Fruit fly (Drosophila melanogaster) whole organism, embryonic: ENCODE data around the gene CG9008.

Experiments used
- Atf-2 ChIP-seq: fragments of 200-800 bp; sonication (Bioruptor generic); optimal IDR thresholded peaks from 2 replicates; lab custom pipeline; 2016; ENCODE audit warnings: missing biosample characterization, missing genetic modification characterization
- Bgb ChIP-seq: fragments of 200-800 bp; sonication (Bioruptor generic); IDR thresholded peaks from 2 replicates; pipeline ENCODE4 v1.3.6; 2022; ENCODE audit warnings: missing biosample characterization, missing genetic modification characterization; ENCODE audit not compliant: partially characterized antibody
- CG10431 ChIP-seq: fragments of 200-800 bp; sonication (Bioruptor generic); optimal IDR thresholded peaks from 3 replicates; lab custom pipeline; 2018; ENCODE audit warnings: missing biosample characterization, mild to moderate bottlenecking, missing genetic modification characterization
- CG10979 ChIP-seq: fragments of 200-800 bp; sonication (Bioruptor generic); optimal IDR thresholded peaks from 2 replicates; lab custom pipeline; 2018; ENCODE audit warnings: missing biosample characterization, mild to moderate bottlenecking, missing genetic modification characterization, moderate library complexity
- CG13424 ChIP-seq: fragments of 200-800 bp; sonication (Bioruptor generic); optimal IDR thresholded peaks from 2 replicates; lab custom pipeline; 2019; ENCODE audit warnings: missing biosample characterization, mild to moderate bottlenecking, missing genetic modification characterization, moderate library complexity
- CG1603 ChIP-seq: fragments of 200-800 bp; sonication (Bioruptor generic); optimal IDR thresholded peaks from 2 replicates; lab custom pipeline; 2019; ENCODE audit warnings: missing biosample characterization, mild to moderate bottlenecking, missing genetic modification characterization, moderate library complexity
- CG16813 ChIP-seq: fragments of 200-800 bp; sonication (Bioruptor generic); IDR thresholded peaks from 3 replicates; pipeline ENCODE4 v1.3.6; 2022; ENCODE audit warnings: missing biosample characterization, missing genetic modification characterization; ENCODE audit not compliant: partially characterized antibody
- CG17186 ChIP-seq: fragments of 200-800 bp; sonication (Bioruptor generic); optimal IDR thresholded peaks from 3 replicates; lab custom pipeline; 2017; ENCODE audit warnings: missing biosample characterization, missing genetic modification reagents, missing genetic modification characterization
- CG18476 ChIP-seq: fragments of 200-800 bp; sonication (Bioruptor generic); optimal IDR thresholded peaks from 2 replicates; lab custom pipeline; 2016; ENCODE audit warnings: missing biosample characterization, mild to moderate bottlenecking, missing genetic modification characterization
- CG18599 ChIP-seq: fragments of 200-800 bp; sonication (Bioruptor generic); optimal IDR thresholded peaks from 3 replicates; lab custom pipeline; 2017; ENCODE audit warnings: missing biosample characterization, missing genetic modification characterization, mild to moderate bottlenecking, moderate library complexity, missing genetic modification reagents
- CG2202 ChIP-seq: fragments of 200-800 bp; sonication (Bioruptor generic); optimal IDR thresholded peaks from 2 replicates; lab custom pipeline; 2018; ENCODE audit warnings: missing biosample characterization, mild to moderate bottlenecking, missing genetic modification characterization
- CG34224 ChIP-seq: fragments of 200-800 bp; sonication (Bioruptor generic); IDR thresholded peaks from 3 replicates; pipeline ENCODE4 v1.3.6; 2022; ENCODE audit warnings: missing biosample characterization, missing genetic modification characterization; ENCODE audit not compliant: partially characterized antibody
- CG42726 ChIP-seq: fragments of 200-800 bp; sonication (Bioruptor generic); IDR thresholded peaks from 2 replicates; pipeline ENCODE4 v1.3.6; 2022; ENCODE audit warnings: missing biosample characterization, missing genetic modification characterization; ENCODE audit not compliant: partially characterized antibody
- CG43689 ChIP-seq: fragments of 200-800 bp; sonication (Bioruptor generic); IDR thresholded peaks from 2 replicates; pipeline ENCODE4 v1.3.6; 2022; ENCODE audit warnings: missing biosample characterization, missing genetic modification characterization
- CG4404 ChIP-seq: fragments of 200-800 bp; sonication (Bioruptor generic); IDR thresholded peaks from 2 replicates; pipeline ENCODE4 v1.3.6; 2022; ENCODE audit warnings: missing biosample characterization, missing genetic modification characterization
- CG6791 ChIP-seq: fragments of 200-800 bp; sonication (Bioruptor generic); IDR thresholded peaks from 3 replicates; pipeline ENCODE4 v1.3.6; 2022; ENCODE audit warnings: missing biosample characterization, missing genetic modification characterization; ENCODE audit not compliant: partially characterized antibody
- CG7839 ChIP-seq: fragments of 200-800 bp; sonication (Bioruptor generic); optimal IDR thresholded peaks from 3 replicates; lab custom pipeline; 2018; ENCODE audit warnings: missing biosample characterization, mild to moderate bottlenecking, missing genetic modification characterization, moderate library complexity
- CG9727 ChIP-seq: fragments of 200-800 bp; sonication (Bioruptor generic); optimal IDR thresholded peaks from 3 replicates; lab custom pipeline; 2017; ENCODE audit warnings: missing biosample characterization, mild to moderate bottlenecking, missing genetic modification characterization
- CG9797 ChIP-seq: fragments of 200-800 bp; sonication (Bioruptor generic); optimal IDR thresholded peaks from 3 replicates; lab custom pipeline; 2018; ENCODE audit warnings: missing biosample characterization, mild to moderate bottlenecking, missing genetic modification characterization
- CTCF ChIP-seq: fragments of 200-800 bp; sonication (Bioruptor generic); optimal IDR thresholded peaks from 2 replicates; lab custom pipeline; 2017; ENCODE audit warnings: missing biosample characterization, mild to moderate bottlenecking, missing genetic modification characterization, moderate library complexity
- Drgx ChIP-seq: fragments of 200-800 bp; sonication (Bioruptor generic); IDR thresholded peaks from 2 replicates; pipeline ENCODE4 v1.3.6; 2022; ENCODE audit warnings: missing biosample characterization, missing genetic modification characterization
- ERR ChIP-seq: fragments of 200-800 bp; sonication (Bioruptor generic); optimal IDR thresholded peaks from 2 replicates; lab custom pipeline; 2016; ENCODE audit warnings: missing biosample characterization, missing genetic modification characterization
- HLHmδ ChIP-seq: fragments of 200-800 bp; sonication (Bioruptor generic); optimal IDR thresholded peaks from 2 replicates; lab custom pipeline; 2018; ENCODE audit warnings: missing biosample characterization, mild to moderate bottlenecking, missing genetic modification characterization, moderate library complexity
- Lpt ChIP-seq: fragments of >200 bp; optimal IDR thresholded peaks from 2 replicates; lab custom pipeline; 2018; ENCODE audit warnings: missing biosample characterization, missing genetic modification characterization
- MBD-R2 ChIP-seq: fragments of 200-800 bp; sonication (Bioruptor generic); IDR thresholded peaks from 2 replicates; pipeline ENCODE4 v1.3.6; 2022; ENCODE audit warnings: missing biosample characterization, missing genetic modification characterization
- MESR4 ChIP-seq: fragments of 200-800 bp; sonication (Bioruptor generic); optimal IDR thresholded peaks from 2 replicates; lab custom pipeline; 2018; ENCODE audit warnings: missing biosample characterization, mild to moderate bottlenecking, missing genetic modification characterization, moderate library complexity
- PHDP ChIP-seq: fragments of 200-800 bp; sonication (Bioruptor generic); optimal IDR thresholded peaks from 3 replicates; lab custom pipeline; 2018; ENCODE audit warnings: missing biosample characterization, mild to moderate bottlenecking, missing genetic modification characterization, moderate library complexity
- Spps ChIP-seq: fragments of 200-800 bp; sonication (Bioruptor generic); optimal IDR thresholded peaks from 2 replicates; lab custom pipeline; 2018; ENCODE audit warnings: missing biosample characterization, mild to moderate bottlenecking, missing genetic modification characterization
- Sry-β ChIP-seq: fragments of 200-800 bp; sonication (Bioruptor generic); optimal IDR thresholded peaks from 2 replicates; lab custom pipeline; 2018; ENCODE audit warnings: missing biosample characterization, mild to moderate bottlenecking, missing genetic modification characterization, moderate library complexity
- Sry-δ ChIP-seq: fragments of 200-800 bp; sonication (Bioruptor generic); optimal IDR thresholded peaks from 2 replicates; lab custom pipeline; 2016; ENCODE audit warnings: missing biosample characterization, missing genetic modification characterization
- al ChIP-seq: fragments of 200-800 bp; sonication (Bioruptor generic); IDR thresholded peaks from 2 replicates; pipeline ENCODE4 v1.3.6; 2022; ENCODE audit warnings: missing biosample characterization, missing genetic modification characterization
- bbx ChIP-seq: fragments of 200-800 bp; sonication (Bioruptor generic); IDR thresholded peaks from 2 replicates; pipeline ENCODE4 v1.3.6; 2022; ENCODE audit warnings: missing biosample characterization, missing genetic modification characterization; ENCODE audit not compliant: partially characterized antibody
- chif ChIP-seq, 2 experiments: fragments of 200-800 bp; sonication (Bioruptor generic); optimal IDR thresholded peaks; 3 replicates each; lab custom pipeline; 2016; ENCODE audit warnings: missing biosample characterization in 2 of 2, missing genetic modification characterization in 2 of 2
- dpn ChIP-seq, 2 experiments: fragments of 200-800 bp; sonication (Bioruptor generic); optimal IDR thresholded peaks; 3 replicates each; lab custom pipeline; 2016; ENCODE audit warnings: missing biosample characterization in 2 of 2, missing genetic modification characterization in 2 of 2
- gcm2 ChIP-seq: fragments of 200-800 bp; sonication (Bioruptor generic); optimal IDR thresholded peaks from 2 replicates; lab custom pipeline; 2016; ENCODE audit warnings: missing biosample characterization, missing genetic modification characterization
- gfzf ChIP-seq: fragments of 200-800 bp; sonication (Bioruptor generic); optimal IDR thresholded peaks from 2 replicates; lab custom pipeline; 2016; ENCODE audit warnings: missing biosample characterization, mild to moderate bottlenecking, missing genetic modification characterization, moderate library complexity
- jigr1 ChIP-seq: fragments of 200-800 bp; sonication (Bioruptor generic); IDR thresholded peaks from 3 replicates; pipeline ENCODE4 v1.3.6; 2022; ENCODE audit warnings: missing biosample characterization, missing genetic modification characterization
- nerfin-2 ChIP-seq: fragments of 200-800 bp; sonication (Bioruptor generic); IDR thresholded peaks from 2 replicates; pipeline ENCODE4 v1.3.6; 2022; ENCODE audit warnings: missing biosample characterization, missing genetic modification characterization; ENCODE audit not compliant: partially characterized antibody
- oc ChIP-seq: fragments of 200-800 bp; sonication (Bioruptor generic); optimal IDR thresholded peaks from 2 replicates; lab custom pipeline; 2018; ENCODE audit warnings: missing biosample characterization, mild to moderate bottlenecking, missing genetic modification characterization, moderate library complexity
- phol ChIP-seq: fragments of 200-800 bp; sonication (Bioruptor generic); optimal IDR thresholded peaks from 3 replicates; lab custom pipeline; 2018; ENCODE audit warnings: missing biosample characterization, mild to moderate bottlenecking, missing genetic modification characterization, moderate library complexity
- ranshi ChIP-seq: fragments of 200-800 bp; sonication (Bioruptor generic); IDR thresholded peaks from 2 replicates; pipeline ENCODE4 v1.3.6; 2022; ENCODE audit warnings: missing biosample characterization, missing genetic modification characterization
- row ChIP-seq: fragments of 200-800 bp; sonication (Bioruptor generic); IDR thresholded peaks from 3 replicates; pipeline ENCODE4 v1.3.6; 2022; ENCODE audit warnings: missing biosample characterization, missing genetic modification characterization
- sens ChIP-seq: fragments of 200-800 bp; sonication (Bioruptor generic); peaks from one replicate; lab custom pipeline; 2016; ENCODE audit warnings: missing biosample characterization, missing genetic modification characterization
- tap ChIP-seq: fragments of 200-800 bp; optimal IDR thresholded peaks from 3 replicates; lab custom pipeline; 2019; ENCODE audit warnings: missing biosample characterization, mild to moderate bottlenecking, missing genetic modification characterization, moderate library complexity
- tgo ChIP-seq: fragments of 200-800 bp; sonication (Bioruptor generic); IDR thresholded peaks from 3 replicates; pipeline ENCODE4 v1.3.6; 2022; ENCODE audit warnings: missing biosample characterization, missing genetic modification characterization
- vnd ChIP-seq: fragments of 200-800 bp; sonication (Bioruptor generic); IDR thresholded peaks from 3 replicates; pipeline ENCODE4 v1.3.6; 2022; ENCODE audit warnings: missing biosample characterization, missing genetic modification characterization; ENCODE audit not compliant: partially characterized antibody
- zen2 ChIP-seq: fragments of 200-800 bp; sonication (Bioruptor generic); IDR thresholded peaks from 3 replicates; pipeline ENCODE4 v1.3.6; 2022; ENCODE audit warnings: missing biosample characterization, missing genetic modification characterization; ENCODE audit not compliant: partially characterized antibody

CG9008 gene

dm6 chr2L:13776928-13777686, 2.9 kb downstream of the CG9008 start (continued):
- peak; percentile 42 for TF ChIP-seq sens (GFP tag; lab: Kevin White, UChicago)
- TF ChIP-seq CG43689 (GFP tag; lab: Robert Waterston, UW): 0 out of 2 replicates have a peak, but pooled peaks have one; percentile 21
- peak; percentile 26; the same call in 1 of the 3 replicates for TF ChIP-seq row

- TF ChIP-seq CG13424 (tag; lab: Kevin White, UChicago) (no peak), bbx (GFP tag; lab: Robert Waterston, UW) (no peak), CG18599 (no peak), CG17186 (no peak), dpn (GFP tag; optimal IDR thresholded peaks at IDR 0.05; lab: Kevin White, UChicago) (no peak), HLHmδ (no peak), CG10431 (GFP tag; lab: Kevin White, UChicago) (no peak), Sry-β (no peak), ERR (no peak), tgo (GFP tag; lab: Robert Waterston, UW) (no peak), jigr1 (GFP tag; lab: Robert Waterston, UW) (no peak), al (GFP tag; lab: Robert Waterston, UW) (no peak), phol (tag; lab: Kevin White, UChicago) (no peak), CG7839 (no peak), Spps (tag; lab: Kevin White, UChicago) (no peak), CTCF (GFP tag; lab: Kevin White, UChicago) (no peak), oc (no peak), tap (tag; lab: Kevin White, UChicago) (no peak)
These were observed 6.3 kb downstream of the CG9008 start, which contains the start of gene CG43376 for dm6 chr2L:13773697-13774096. TSS of gene CG43376 (plus strand) at chr2L:13773997.

- peak; percentile 88 for TF ChIP-seq MBD-R2 (GFP tag; lab: Robert Waterston, UW)
- TF ChIP-seq Atf-2 (GFP tag; lab: Kevin White, UChicago): no peak
- TF ChIP-seq chif (GFP tag; optimal IDR thresholded peaks at IDR 0.05; lab: Kevin White, UChicago): no peak
- peak; percentile 18; the same call in 1 of the 3 replicates for TF ChIP-seq zen2 (GFP tag; lab: Robert Waterston, UW)
- TF ChIP-seq CG2202 (tag; lab: Kevin White, UChicago): no peak
- TF ChIP-seq CG16813: peak; percentile 55; the same call in 2 of the 3 replicates
- no peak for TF ChIP-seq CG17186
- peak; percentile 75 for TF ChIP-seq CG34224 (GFP tag; lab: Robert Waterston, UW)
- no peak for TF ChIP-seq CG10979 (tag; lab: Kevin White, UChicago)
- no peak for TF ChIP-seq ranshi (GFP tag; lab: Robert Waterston, UW)
- TF ChIP-seq Lpt (GFP tag; lab: Kevin White, UChicago): no peak
- peak; percentile 67 for TF ChIP-seq nerfin-2 (GFP tag; lab: Robert Waterston, UW)
- TF ChIP-seq CG13424 (tag; lab: Kevin White, UChicago): no peak
- TF ChIP-seq gcm2 (GFP tag; lab: Kevin White, UChicago): no peak
- TF ChIP-seq CG42726 (GFP tag; lab: Robert Waterston, UW): peak; percentile 44; the same call in 1 of the 2 replicates
- TF ChIP-seq CG18476: no peak
- no peak for TF ChIP-seq CG4404 (GFP tag; lab: Robert Waterston, UW)
- TF ChIP-seq PHDP (tag; lab: Kevin White, UChicago): no peak
- TF ChIP-seq MESR4: peak; percentile 80
- peak; percentile 77 for TF ChIP-seq CG6791 (GFP tag; lab: Robert Waterston, UW)
- TF ChIP-seq CG9727: no peak
- no peak for TF ChIP-seq CG1603 (tag; lab: Kevin White, UChicago)
- TF ChIP-seq Drgx (GFP tag; lab: Robert Waterston, UW): no peak
- peak; percentile 63 for TF ChIP-seq Sry-δ (GFP tag; lab: Kevin White, UChicago)
- TF ChIP-seq gfzf (GFP tag; lab: Kevin White, UChicago): peak; percentile 73
- peak; percentile 65 for TF ChIP-seq Bgb (GFP tag; lab: Robert Waterston, UW)
- TF ChIP-seq CG9797 (GFP tag; lab: Kevin White, UChicago): peak; percentile 70
- peak; percentile 40; the same call in 2 of the 3 replicates for TF ChIP-seq vnd (GFP tag; lab: Robert Waterston, UW)
These were observed 9.1 kb downstream of the CG9008 start for dm6 chr2L:13770884-13771283.
